Fruit fly (Drosophila melanogaster): Measurements from ENCODE around the gene CG13305.

CG13305 gene

DNA sequence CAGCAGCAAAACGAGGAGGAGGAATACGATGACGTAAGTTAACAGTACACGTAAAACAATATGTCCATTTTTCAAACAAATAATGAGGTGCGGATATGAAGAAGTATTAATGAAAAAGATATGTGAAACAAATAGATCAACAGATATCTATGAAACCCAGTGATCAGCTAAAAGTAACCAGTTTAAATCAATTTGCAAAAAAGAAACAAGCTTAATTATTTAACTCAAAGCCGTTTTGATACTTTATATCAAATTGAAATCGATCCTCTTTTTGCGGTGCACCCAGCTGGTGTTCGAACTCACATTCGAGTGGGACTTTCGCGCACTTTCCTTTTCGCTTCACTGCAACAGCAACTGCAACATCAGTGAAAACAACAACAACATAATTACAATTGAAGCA, 5.6 kb downstream of the CG13305 start (continued):
- TF ChIP-seq CG9139 (GFP tag; optimal IDR thresholded peaks at IDR 0.05): no peak
- TF ChIP-seq Eip78C (GFP tag): peak; percentile 83
- no peak for TF ChIP-seq CG3032 (tag; optimal IDR thresholded peaks at IDR 0.05)
- TF ChIP-seq Met (GFP tag; optimal IDR thresholded peaks at IDR 0.05): no peak
- TF ChIP-seq Sox14 (GFP tag; optimal IDR thresholded peaks at IDR 0.05): no peak
- no peak for TF ChIP-seq CG11294 (GFP tag; IDR thresholded peaks at IDR 0.05)
- TF ChIP-seq CG32006 (GFP tag; optimal IDR thresholded peaks at IDR 0.05): peak; percentile 64
- no peak for TF ChIP-seq vri (GFP tag; optimal IDR thresholded peaks at IDR 0.05)
- TF ChIP-seq Blimp-1 (GFP tag; optimal IDR thresholded peaks at IDR 0.05): peak; percentile 85
- no peak for TF ChIP-seq CG11902 (GFP tag; optimal IDR thresholded peaks at IDR 0.05)
- no peak for TF ChIP-seq Hr38 (GFP tag; optimal IDR thresholded peaks at IDR 0.05)
- no peak for TF ChIP-seq Gug (GFP tag; IDR thresholded peaks at IDR 0.05)

DNA sequence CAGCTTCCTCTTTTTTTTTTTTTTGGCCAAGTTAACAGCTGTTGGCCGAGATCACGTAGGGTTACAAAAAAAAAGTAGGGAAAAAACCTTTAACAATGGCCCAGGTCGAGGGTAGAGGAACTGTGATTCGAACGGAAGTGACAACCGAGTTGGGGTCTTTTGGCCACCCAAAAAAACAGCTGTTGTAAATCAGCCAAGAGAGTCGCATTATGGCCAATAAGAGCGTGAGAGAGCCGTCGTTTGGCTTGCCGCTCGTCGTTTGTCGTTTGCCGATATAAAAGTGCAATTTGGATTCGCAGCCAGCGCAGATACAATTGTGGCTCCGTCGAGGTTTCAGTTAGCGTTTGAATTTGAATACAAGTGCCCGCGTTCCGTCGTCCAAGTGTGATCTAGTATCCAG, 6.5 kb downstream of the CG13305 start, which contains the start of gene Cpr66D:
Gene Cpr66D (plus strand): TSS at position 301 of the 400 bp plus-strand sequence.
- TF ChIP-seq CG9139 (GFP tag; optimal IDR thresholded peaks at IDR 0.05) (no peak), CG8119 (GFP tag; IDR thresholded peaks at IDR 0.05) (0 out of 3 replicates have a peak, but pooled peaks have one; percentile 23), Hr4 (GFP tag; optimal IDR thresholded peaks at IDR 0.05) (peak; percentile 34)

DNA sequence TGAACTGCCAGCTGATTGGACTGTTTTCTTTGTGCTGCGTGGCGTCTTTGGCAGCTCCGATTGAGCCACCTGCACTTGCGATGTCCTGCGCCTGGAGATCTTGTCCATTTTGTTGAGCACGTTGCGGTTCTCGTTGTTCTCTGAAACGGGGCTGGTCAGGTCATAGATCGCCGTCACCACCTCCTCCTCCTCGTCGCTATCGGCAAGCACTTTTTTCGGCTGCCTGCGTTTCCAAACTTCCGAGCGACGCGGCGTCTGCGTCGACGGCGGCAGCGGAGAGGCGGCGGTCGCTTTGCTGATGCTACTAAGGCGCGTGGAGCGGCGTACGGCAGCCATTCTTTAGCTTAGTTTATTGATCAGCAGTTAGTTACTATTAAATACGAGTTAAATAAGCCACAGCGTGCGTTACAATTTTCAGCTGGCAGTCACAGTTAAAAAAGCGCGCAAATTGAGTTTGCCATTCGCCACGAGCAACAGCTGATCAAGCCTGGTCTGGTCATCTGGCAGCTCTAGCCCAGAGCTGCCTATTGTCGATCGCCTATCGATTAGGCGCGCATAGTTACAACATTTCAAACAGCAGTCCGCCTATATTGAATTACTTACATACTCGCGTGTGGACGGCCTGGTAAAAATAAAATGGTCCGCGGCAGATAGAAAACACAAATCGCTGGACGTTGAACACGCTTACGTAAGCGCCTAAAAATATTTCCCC, 12.9 kb downstream of the CG13305 start, which contains the start of gene Cdc6:
Gene Cdc6 (minus strand): TSS at position 456 of the 712 bp plus-strand sequence.
- TF ChIP-seq svp (GFP tag) (peak; percentile 93), net (GFP tag; optimal IDR thresholded peaks at IDR 0.05) (no peak), CG8119 (GFP tag; IDR thresholded peaks at IDR 0.05) (no peak)

DNA sequence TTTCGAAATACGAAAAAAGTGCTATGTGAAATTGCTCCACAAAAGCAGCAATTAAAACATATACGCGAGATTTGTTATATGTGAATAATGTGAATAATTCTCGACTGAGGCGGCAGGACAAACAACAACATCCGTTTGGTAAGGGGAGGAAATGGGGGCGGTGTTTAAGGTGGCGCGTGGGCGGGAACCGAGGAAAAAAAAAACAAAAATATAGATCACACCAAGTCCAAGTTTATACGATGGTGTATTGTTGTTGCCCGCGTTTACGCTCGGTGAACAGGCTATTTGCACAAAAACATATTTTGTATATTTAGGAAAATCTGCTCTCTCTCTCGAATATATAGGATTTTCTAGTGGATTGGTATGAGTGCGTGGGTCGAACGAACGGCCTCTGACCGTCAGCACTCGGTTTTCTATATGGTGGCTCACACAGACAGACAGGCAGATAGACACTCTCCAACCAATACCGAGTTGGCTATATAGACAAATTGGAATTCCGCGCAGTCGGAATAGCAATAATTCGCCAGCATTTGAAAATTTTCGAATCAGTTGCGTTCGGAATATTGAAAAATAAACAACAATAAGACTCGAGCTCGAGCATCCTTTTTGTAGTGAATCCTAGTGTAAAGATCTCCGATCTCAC, 16.8 kb downstream of the CG13305 start:
- TF ChIP-seq Smox (GFP tag; optimal IDR thresholded peaks at IDR 0.05) (no peak), CG10669 (GFP tag; optimal IDR thresholded peaks at IDR 0.05) (no peak), CG11294 (GFP tag; IDR thresholded peaks at IDR 0.05) (no peak), ss (GFP tag; optimal IDR thresholded peaks at IDR 0.05) (no peak), CG8119 (GFP tag; IDR thresholded peaks at IDR 0.05) (no peak), eg (GFP tag; IDR thresholded peaks at IDR 0.05) (no peak), CG3032 (tag; optimal IDR thresholded peaks at IDR 0.05) (no peak), CG4318 (GFP tag; optimal IDR thresholded peaks at IDR 0.05) (no peak), Sox102F (GFP tag; optimal IDR thresholded peaks at IDR 0.05) (no peak), CG6163 (GFP tag; IDR thresholded peaks at IDR 0.05) (no peak)

DNA sequence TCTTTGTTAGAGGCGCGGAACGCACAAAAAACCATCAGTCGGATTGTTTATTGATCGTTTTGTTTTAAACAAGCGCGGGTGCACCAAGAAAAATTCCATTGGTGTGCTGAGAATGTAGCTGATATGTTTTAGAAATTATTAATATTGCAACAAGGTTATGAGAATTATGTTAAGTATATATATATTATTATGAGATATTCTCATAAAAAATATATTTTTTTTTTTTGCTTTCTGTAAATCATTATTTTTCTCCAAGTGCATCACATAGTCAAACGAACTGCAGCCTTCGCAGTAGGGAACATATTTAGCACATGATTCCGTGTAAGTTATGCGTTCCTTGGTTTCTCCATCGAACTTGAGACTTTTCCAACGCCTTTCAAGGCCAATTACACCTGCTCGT, 17.7 kb downstream of the CG13305 start:
- no peak for TF ChIP-seq CG15336 (GFP tag; IDR thresholded peaks at IDR 0.05)
- no peak for TF ChIP-seq spab (GFP tag; optimal IDR thresholded peaks at IDR 0.05)
- no peak for TF ChIP-seq CG10669 (GFP tag; optimal IDR thresholded peaks at IDR 0.05)
- no peak for TF ChIP-seq salr (GFP tag; optimal IDR thresholded peaks at IDR 0.05)
- TF ChIP-seq CG4318 (GFP tag; optimal IDR thresholded peaks at IDR 0.05): no peak
- TF ChIP-seq CG6163 (GFP tag; IDR thresholded peaks at IDR 0.05): peak; percentile 37; the same call in 1 of the 3 replicates
- no peak for TF ChIP-seq Eip93F (GFP tag; optimal IDR thresholded peaks at IDR 0.05)
- no peak for TF ChIP-seq CG9139 (GFP tag; optimal IDR thresholded peaks at IDR 0.05)
- TF ChIP-seq CG3032 (tag; optimal IDR thresholded peaks at IDR 0.05): no peak
- TF ChIP-seq Hr38 (GFP tag; optimal IDR thresholded peaks at IDR 0.05): no peak
- no peak for TF ChIP-seq dsx (GFP tag; optimal IDR thresholded peaks at IDR 0.05; ENCODE audit: poor library complexity, severe bottlenecking)
- no peak for TF ChIP-seq CG8632 (GFP tag; optimal IDR thresholded peaks at IDR 0.05)
- no peak for TF ChIP-seq CG11294 (GFP tag; IDR thresholded peaks at IDR 0.05)
- TF ChIP-seq eg (GFP tag; IDR thresholded peaks at IDR 0.05): 0 out of 3 replicates have a peak, but pooled peaks have one; percentile 20

Measured in whole organism, prepupa.